Fruit fly (Drosophila melanogaster): ENCODE measurements around the gene hzg.

hzg gene

DNA sequence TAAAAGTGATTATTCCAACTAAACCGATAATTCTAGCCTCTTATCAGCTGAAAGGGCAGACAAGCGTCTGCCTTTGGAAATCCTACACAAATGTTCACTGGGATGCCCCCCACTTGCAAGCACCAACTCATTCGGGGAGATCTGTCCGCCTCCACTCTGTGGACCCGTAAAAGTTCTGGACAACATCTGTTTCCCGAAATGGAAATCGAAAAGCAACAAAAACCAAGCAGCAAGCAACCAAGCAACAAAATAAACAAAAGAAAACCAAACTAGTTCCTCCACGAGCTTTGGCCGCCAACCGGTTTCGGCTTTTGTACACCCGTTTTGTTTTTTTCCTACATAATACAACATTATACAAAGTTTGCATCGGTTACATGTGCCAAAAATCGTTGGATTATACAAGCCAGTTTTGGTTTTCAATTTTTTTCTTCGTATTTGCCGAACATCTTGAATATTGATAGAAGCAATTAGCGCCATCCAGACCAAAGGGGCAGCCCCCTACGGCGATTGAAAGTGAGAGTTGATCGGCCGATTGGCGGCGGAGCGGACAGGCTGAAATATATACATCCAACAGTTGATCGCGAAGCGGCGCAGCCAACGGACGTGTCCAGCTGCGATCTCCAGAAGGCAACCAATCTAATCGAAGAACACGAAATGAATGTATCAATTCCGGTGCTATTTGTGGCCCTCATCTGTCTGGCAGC, 45.8 kb downstream of the hzg start, which contains the start of gene CG17032 (continued):
- no peak for TF ChIP-seq repo (GFP tag; optimal IDR thresholded peaks at IDR 0.05)
- peak in 1 of 2 experiments; percentile 58 for TF ChIP-seq Eip74EF (GFP tag; optimal IDR thresholded peaks at IDR 0.05)
- TF ChIP-seq CG8089 (GFP tag; optimal IDR thresholded peaks at IDR 0.05), result no peak
- TF ChIP-seq CG13894 (tag; optimal IDR thresholded peaks at IDR 0.05), result peak; percentile 90
- peak; percentile 39 for TF ChIP-seq nom (GFP tag; optimal IDR thresholded peaks at IDR 0.05)
- no peak for TF ChIP-seq CG9727 (GFP tag; optimal IDR thresholded peaks at IDR 0.05)
- peak; percentile 74 for TF ChIP-seq CG15601 (tag; optimal IDR thresholded peaks at IDR 0.05)
- TF ChIP-seq CG12219 (GFP tag; optimal IDR thresholded peaks at IDR 0.05), result no peak
- no peak for TF ChIP-seq tx (GFP tag; optimal IDR thresholded peaks at IDR 0.05)
- TF ChIP-seq stwl (tag; optimal IDR thresholded peaks at IDR 0.05), result no peak
- TF ChIP-seq dmrt99B (tag; optimal IDR thresholded peaks at IDR 0.05), result no peak
- peak; percentile 38 for TF ChIP-seq mirr (GFP tag; optimal IDR thresholded peaks at IDR 0.05)
- peak; percentile 100 for TF ChIP-seq Blimp-1 (GFP tag; optimal IDR thresholded peaks at IDR 0.05)
- peak; percentile 2 for TF ChIP-seq Spps (tag; optimal IDR thresholded peaks at IDR 0.05)
- TF ChIP-seq Gsc (GFP tag; IDR thresholded peaks at IDR 0.05), result no peak
- TF ChIP-seq Dip2 (GFP tag; IDR thresholded peaks at IDR 0.05), result no peak
- TF ChIP-seq CG6791 (GFP tag; IDR thresholded peaks at IDR 0.05; ENCODE audit: partially characterized antibody), result peak; percentile 24; the same call in 1 of the 3 replicates
- no peak for TF ChIP-seq fd96Cb (tag; optimal IDR thresholded peaks at IDR 0.05)
- TF ChIP-seq Bteb2 (GFP tag; optimal IDR thresholded peaks at IDR 0.05), result no peak
- no peak for TF ChIP-seq Mad (GFP tag; optimal IDR thresholded peaks at IDR 0.05)
- TF ChIP-seq CG1233 (GFP tag; optimal IDR thresholded peaks at IDR 0.05), result no peak
- no peak for TF ChIP-seq CG31365 (tag; optimal IDR thresholded peaks at IDR 0.05)
- no peak for TF ChIP-seq CG6689 (GFP tag; IDR thresholded peaks at IDR 0.05)
- peak; percentile 47 for TF ChIP-seq twi (tag; optimal IDR thresholded peaks at IDR 0.05)
- TF ChIP-seq CG9797 (GFP tag; optimal IDR thresholded peaks at IDR 0.05), result no peak
- TF ChIP-seq CG7987 (GFP tag; optimal IDR thresholded peaks at IDR 0.05), result peak; percentile 30
- no peak for TF ChIP-seq CG6765 (GFP tag; optimal IDR thresholded peaks at IDR 0.05)
- TF ChIP-seq slou (GFP tag; optimal IDR thresholded peaks at IDR 0.05), result no peak
- TF ChIP-seq CG1647 (GFP tag; optimal IDR thresholded peaks at IDR 0.05), result no peak
- no peak for TF ChIP-seq ranshi (GFP tag; IDR thresholded peaks at IDR 0.05)
- TF ChIP-seq Pdp1 (GFP tag; optimal IDR thresholded peaks at IDR 0.05), result peak in 1 of 2 experiments; percentile 95
- TF ChIP-seq B-H1 (GFP tag; IDR thresholded peaks at IDR 0.05), result no peak
- no peak for TF ChIP-seq fu2 (GFP tag; optimal IDR thresholded peaks at IDR 0.05)
- no peak for TF ChIP-seq Oaz (GFP tag; IDR thresholded peaks at IDR 0.05)
- no peak for TF ChIP-seq Fer3 (tag; optimal IDR thresholded peaks at IDR 0.05)
- TF ChIP-seq B-H2 (GFP tag; optimal IDR thresholded peaks at IDR 0.05), result peak; percentile 67
- peak; percentile 55 for TF ChIP-seq gro (GFP tag; optimal IDR thresholded peaks at IDR 0.05)
- TF ChIP-seq Tbp (GFP tag; optimal IDR thresholded peaks at IDR 0.05), result no peak
- TF ChIP-seq chm (GFP tag; IDR thresholded peaks at IDR 0.05), result no peak
- TF ChIP-seq tna (GFP tag; IDR thresholded peaks at IDR 0.05; ENCODE audit: partially characterized antibody), result no peak
- TF ChIP-seq Awh (GFP tag; IDR thresholded peaks at IDR 0.05), result peak; percentile 44; the same call in 1 of the 2 replicates
- no peak for TF ChIP-seq CG18764 (GFP tag; optimal IDR thresholded peaks at IDR 0.05)
- TF ChIP-seq otp (GFP tag; IDR thresholded peaks at IDR 0.05), result peak; percentile 63; the same call in 2 of the 3 replicates
- peak; percentile 51; the same call in 1 of the 3 replicates for TF ChIP-seq CG6175 (GFP tag; IDR thresholded peaks at IDR 0.05)
- no peak for TF ChIP-seq CG3726 (GFP tag; IDR thresholded peaks at IDR 0.05)
- no peak for TF ChIP-seq CG17912 (GFP tag; optimal IDR thresholded peaks at IDR 0.05)
- TF ChIP-seq bsh (GFP tag; optimal IDR thresholded peaks at IDR 0.05), result peak in 1 of 2 experiments; percentile 30
- peak; percentile 14; the same call in 1 of the 2 replicates for TF ChIP-seq Drgx (GFP tag; IDR thresholded peaks at IDR 0.05)
- TF ChIP-seq CG16815 (GFP tag; optimal IDR thresholded peaks at IDR 0.05), result no peak
